Worm (Caenorhabditis elegans) whole organism, midembryonic: ENCODE results near the gene mrp-1.

ENCODE experiments used
- T22C8.4 ChIP-seq: fragments of 200-800 bp; sonication (Bioruptor generic); IDR thresholded peaks from 2 replicates; pipeline ENCODE4 v1.3.6; 2022; ENCODE audit warnings: missing genetic modification characterization, missing compliant biosample characterization
- cog-1 ChIP-seq: sonication (generic microtip); optimal IDR thresholded peaks from 2 replicates; lab custom pipeline; 2016; ENCODE audit warnings: missing genetic modification characterization, missing compliant biosample characterization
- flt-1 ChIP-seq: fragments of 200-800 bp; sonication (Bioruptor generic); IDR thresholded peaks from 2 replicates; pipeline ENCODE4 v1.3.6; 2022; ENCODE audit warnings: missing genetic modification characterization, missing compliant biosample characterization
- klf-2 ChIP-seq: fragments of 200-800 bp; sonication (Bioruptor generic); conservative IDR thresholded peaks from 2 replicates; pipeline ENCODE4 v1.3.6; 2022; ENCODE audit warnings: missing genetic modification reagents, missing genetic modification characterization, missing compliant biosample characterization
- med-1 ChIP-seq: sonication (generic microtip); optimal IDR thresholded peaks from 2 replicates; lab custom pipeline; 2017; ENCODE audit warnings: missing genetic modification characterization, mild to moderate bottlenecking, missing compliant biosample characterization, antibody characterized with exemption, missing genetic modification reagents; ENCODE audit not compliant: insufficient read depth
- ref-1 ChIP-seq: fragments of 200-800 bp; sonication (Bioruptor generic); conservative IDR thresholded peaks from 2 replicates; pipeline ENCODE4 v1.3.6; 2022; ENCODE audit warnings: missing genetic modification reagents, missing genetic modification characterization, missing compliant biosample characterization
- tab-1 ChIP-seq: fragments of 200-800 bp; sonication (Bioruptor generic); IDR thresholded peaks from 2 replicates; pipeline ENCODE4 v1.3.6; 2022; ENCODE audit warnings: missing genetic modification characterization, missing compliant biosample characterization
- ztf-23 ChIP-seq: fragments of 200-800 bp; sonication (Bioruptor generic); IDR thresholded peaks from 2 replicates; pipeline ENCODE4 v1.3.6; 2022; ENCODE audit warnings: missing genetic modification reagents, missing genetic modification characterization, missing compliant biosample characterization
- ztf-29 ChIP-seq: fragments of 200-800 bp; sonication (Bioruptor generic); IDR thresholded peaks from 2 replicates; pipeline ENCODE4 v1.3.6; 2022; ENCODE audit warnings: missing genetic modification reagents, missing genetic modification characterization, missing compliant biosample characterization

ce11 chrX:551175-551729 lies 36.4 kb downstream of the mrp-1 start, which contains the start of gene F57C12.2:
- TF ChIP-seq klf-2 (GFP tag; lab: Robert Waterston, UW) (no peak), ztf-29 (GFP tag; lab: Robert Waterston, UW) (no peak), ref-1 (GFP tag; lab: Robert Waterston, UW) (no peak), tab-1 (no peak), cog-1 (tag; lab: Kevin White, UChicago) (no peak), flt-1 (GFP tag; lab: Robert Waterston, UW) (no peak), T22C8.4 (no peak), med-1 (no peak), ztf-23 (GFP tag; lab: Robert Waterston, UW) (no peak)
